Worm (Caenorhabditis elegans) whole organism, mixed stage, embryonic: ENCODE measurements around the gene Y56A3A.28.

Source experiments
- M03D4.4 ChIP-seq: sonication (generic microtip); optimal IDR thresholded peaks from 2 replicates; lab custom pipeline; 2017; ENCODE audit warnings: mild to moderate bottlenecking, missing genetic modification characterization, missing compliant biosample characterization
- bed-3 ChIP-seq: fragments of 200-800 bp; sonication (Bioruptor generic); optimal IDR thresholded peaks from 3 replicates; lab custom pipeline; 2018; ENCODE audit warnings: mild to moderate bottlenecking, missing genetic modification characterization, moderate library complexity, missing compliant biosample characterization
- blmp-1 ChIP-seq: fragments of 150-350 bp; optimal IDR thresholded peaks from 2 replicates; lab custom pipeline; 2014; ENCODE audit warnings: missing biosample characterization, missing genetic modification characterization
- ceh-39 ChIP-seq: fragments of 150-350 bp; optimal IDR thresholded peaks from 2 replicates; lab custom pipeline; 2014; ENCODE audit warnings: missing biosample characterization, missing genetic modification characterization
- ces-1 ChIP-seq: fragments of 150-350 bp; optimal IDR thresholded peaks from 2 replicates; lab custom pipeline; 2014; ENCODE audit warnings: missing biosample characterization, missing genetic modification reagents, missing genetic modification characterization
- elt-1 ChIP-seq: sonication (generic microtip); optimal IDR thresholded peaks from 2 replicates; lab custom pipeline; 2017; ENCODE audit warnings: missing genetic modification characterization, mild to moderate bottlenecking, missing compliant biosample characterization, antibody characterized with exemption, moderate library complexity, borderline replicate concordance; ENCODE audit not compliant: insufficient read depth
- elt-3 ChIP-seq: fragments of 150-350 bp; optimal IDR thresholded peaks from 2 replicates; lab custom pipeline; 2014; ENCODE audit warnings: missing biosample characterization, missing genetic modification characterization
- nhr-237 ChIP-seq: fragments of 150-350 bp; optimal IDR thresholded peaks from 2 replicates; lab custom pipeline; 2014; ENCODE audit warnings: missing biosample characterization, missing genetic modification characterization
- nhr-76 ChIP-seq: sonication (generic microtip); optimal IDR thresholded peaks from 2 replicates; lab custom pipeline; 2017; ENCODE audit warnings: missing biosample characterization, missing genetic modification characterization
- pha-4 ChIP-seq: fragments of 150-350 bp; optimal IDR thresholded peaks from 2 replicates; lab custom pipeline; 2018; ENCODE audit warnings: missing biosample characterization, missing genetic modification reagents, missing genetic modification characterization
- sptf-1 ChIP-seq: sonication (generic microtip); optimal IDR thresholded peaks from 2 replicates; lab custom pipeline; 2017; ENCODE audit warnings: mild to moderate bottlenecking, missing genetic modification characterization, moderate library complexity, missing compliant biosample characterization
- unc-120 ChIP-seq: sonication (generic microtip); optimal IDR thresholded peaks from 2 replicates; lab custom pipeline; 2017; ENCODE audit warnings: missing genetic modification characterization, missing compliant biosample characterization; ENCODE audit not compliant: poor library complexity, severe bottlenecking
- unc-62 ChIP-seq: fragments of 150-350 bp; optimal IDR thresholded peaks from 2 replicates; lab custom pipeline; 2014; ENCODE audit warnings: missing biosample characterization, missing genetic modification reagents, missing genetic modification characterization
- ztf-11 ChIP-seq: fragments of 150-350 bp; optimal IDR thresholded peaks from 2 replicates; lab custom pipeline; 2014; ENCODE audit warnings: missing biosample characterization, missing genetic modification characterization

DNA sequence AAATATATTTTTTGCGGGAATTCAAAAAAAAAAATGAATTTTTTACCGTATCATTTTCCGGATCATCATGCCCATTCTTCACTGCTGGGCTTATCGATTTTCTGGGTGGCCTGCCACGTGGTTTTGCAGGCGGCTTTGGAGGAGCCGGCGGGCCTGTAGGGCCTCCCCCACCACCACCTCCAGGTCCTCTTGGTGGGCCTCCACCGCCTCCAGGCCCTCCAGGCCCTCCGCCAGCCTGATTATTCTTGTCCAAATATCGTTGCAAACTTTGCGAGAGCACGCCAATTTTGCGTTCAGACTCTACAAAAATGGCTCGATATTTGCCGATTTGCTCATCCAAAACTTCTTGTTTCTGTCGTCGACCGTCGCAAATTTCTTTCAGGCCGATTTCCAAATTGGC is 20.1 kb downstream of the Y56A3A.28 start:
- TF ChIP-seq sptf-1 (tag; lab: Kevin White, UChicago) (no peak), bed-3 (no peak), elt-3 (tag; lab: Kevin White, UChicago) (no peak), nhr-237 (tag; lab: Kevin White, UChicago) (no peak), M03D4.4 (tag; lab: Kevin White, UChicago) (no peak), ces-1 (no peak), ceh-39 (no peak), elt-1 (tag; lab: Kevin White, UChicago) (no peak), unc-62 (GFP tag; lab: Kevin White, UChicago) (no peak), unc-120 (tag; lab: Kevin White, UChicago) (no peak), blmp-1 (no peak), ztf-11 (tag; lab: Kevin White, UChicago) (no peak), pha-4 (no peak), nhr-76 (tag; lab: Kevin White, UChicago) (no peak)
